Worm (Caenorhabditis elegans) whole organism, L3 larva: Measurements from ENCODE around the gene Y22D7AR.3.

ENCODE experiments used
- aly-2 ChIP-seq: fragments of 150-350 bp; optimal IDR thresholded peaks from 2 replicates; lab custom pipeline; 2014; ENCODE audit warnings: missing biosample characterization, missing genetic modification characterization
- ceh-16 ChIP-seq: sonication (generic microtip); optimal IDR thresholded peaks from 2 replicates; lab custom pipeline; 2017; ENCODE audit warnings: missing biosample characterization, missing genetic modification characterization
- ceh-82 ChIP-seq: fragments of 150-350 bp; optimal IDR thresholded peaks from 2 replicates; lab custom pipeline; 2014; ENCODE audit warnings: missing biosample characterization, missing genetic modification characterization
- nhr-11 ChIP-seq: fragments of 150-350 bp; optimal IDR thresholded peaks from 2 replicates; lab custom pipeline; 2014; ENCODE audit warnings: missing biosample characterization, missing genetic modification characterization
- nhr-12 ChIP-seq: fragments of 150-350 bp; optimal IDR thresholded peaks from 2 replicates; lab custom pipeline; 2014; ENCODE audit warnings: missing biosample characterization, missing genetic modification characterization
- snpc-4 ChIP-seq: fragments of 150-350 bp; optimal IDR thresholded peaks from 2 replicates; lab custom pipeline; 2014; ENCODE audit warnings: missing biosample characterization, missing genetic modification characterization
- unc-39 ChIP-seq: sonication (generic microtip); optimal IDR thresholded peaks from 4 replicates; lab custom pipeline; 2017; ENCODE audit warnings: missing biosample characterization, missing genetic modification characterization

- TF ChIP-seq ceh-82 (tag; lab: Kevin White, UChicago) (no peak), nhr-11 (tag; lab: Kevin White, UChicago) (no peak), nhr-12 (tag; lab: Kevin White, UChicago) (no peak), snpc-4 (tag; lab: Kevin White, UChicago) (no peak), unc-39 (no peak), ceh-16 (tag; lab: Kevin White, UChicago) (no peak), aly-2 (tag; lab: Kevin White, UChicago) (no peak)
Measured at ce11 chrIII:1674760-1675159, 9.1 kb upstream of the Y22D7AR.3 start.
